Worm (Caenorhabditis elegans): Measurements from ENCODE around the gene ZK105.5.

The ZK105.5 gene

ce11 chrV:7675904-7676303 lies 41.6 kb downstream of the ZK105.5 start, which contains the start of gene C12D5.3:
C12D5.3 (plus strand) TSS chrV:7676204.
- TF ChIP-seq scrt-1 (GFP tag; IDR thresholded peaks at IDR 0.05) (no peak), ceh-36 (tag; optimal IDR thresholded peaks at IDR 0.05) (no peak), hnd-1 (tag; optimal IDR thresholded peaks at IDR 0.05) (no peak)

DNA sequence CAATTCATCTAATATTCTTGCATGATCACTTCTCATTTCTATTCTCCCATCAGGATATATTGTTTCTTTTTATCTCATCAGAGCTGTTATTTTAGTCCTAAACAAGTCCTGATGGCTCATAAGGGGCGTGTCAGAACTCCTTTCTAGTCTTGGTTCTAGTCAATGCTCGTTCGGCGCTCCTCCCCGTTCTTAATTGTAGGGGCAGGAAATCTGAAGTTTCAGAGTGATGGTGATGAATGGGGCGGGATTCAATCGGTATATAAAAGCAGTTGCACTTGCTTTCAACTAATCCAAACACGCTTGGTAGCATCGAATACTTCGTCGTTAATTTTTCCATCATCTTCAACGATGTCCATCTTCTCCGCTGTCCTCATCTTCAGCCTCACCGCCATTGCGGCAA lies 45.3 kb downstream of the ZK105.5 start, which contains the start of gene C12D5.4:
C12D5.4 (plus strand) TSS at position 301 of the 400 bp plus-strand sequence.
- TF ChIP-seq sea-1 (GFP tag; conservative IDR thresholded peaks at IDR 0.05) (no peak), tra-4 (tag; optimal IDR thresholded peaks at IDR 0.05) (no peak), ets-7 (tag; optimal IDR thresholded peaks at IDR 0.05) (no peak)

ce11 chrV:7667940-7668339 lies 49.6 kb downstream of the ZK105.5 start, which contains the start of gene C12D5.5:
C12D5.5 (plus strand) TSS chrV:7668240.
- TF ChIP-seq pes-1 (GFP tag; IDR thresholded peaks at IDR 0.05) (no peak), ama-1 (optimal IDR thresholded peaks at IDR 0.05) (no peak), tra-4 (tag; optimal IDR thresholded peaks at IDR 0.05) (no peak), B0310.2 (tag; optimal IDR thresholded peaks at IDR 0.05) (no peak), hmg-4 (GFP tag; optimal IDR thresholded peaks at IDR 0.05) (no peak), aly-1 (tag; optimal IDR thresholded peaks at IDR 0.05) (no peak), sea-1 (GFP tag; conservative IDR thresholded peaks at IDR 0.05) (no peak), hnd-1 (tag; optimal IDR thresholded peaks at IDR 0.05) (no peak), hmbx-1 (tag; optimal IDR thresholded peaks at IDR 0.05) (no peak), tbx-11 (GFP tag; IDR thresholded peaks at IDR 0.05) (no peak), F13C5.2 (tag; optimal IDR thresholded peaks at IDR 0.05) (no peak), tbx-37 (GFP tag; conservative IDR thresholded peaks at IDR 0.05) (no peak), ceh-36 (tag; optimal IDR thresholded peaks at IDR 0.05) (no peak), ets-7 (tag; optimal IDR thresholded peaks at IDR 0.05) (no peak), flt-1 (GFP tag; IDR thresholded peaks at IDR 0.05) (no peak), scrt-1 (GFP tag; IDR thresholded peaks at IDR 0.05) (no peak), ceh-13 (GFP tag; optimal IDR thresholded peaks at IDR 0.05) (no peak)

Measured in whole organism, early embryonic.